Worm (Caenorhabditis elegans): Measurements from ENCODE around the gene ncx-2.

The ncx-2 gene

ce11 chrV:5288676-5289075 is 14.8 kb upstream of the ncx-2 start:
- TF ChIP-seq hmg-4 (GFP tag; optimal IDR thresholded peaks at IDR 0.05): no peak
- TF ChIP-seq B0310.2 (tag; optimal IDR thresholded peaks at IDR 0.05): no peak
- no peak for TF ChIP-seq hnd-1 (tag; optimal IDR thresholded peaks at IDR 0.05)
- no peak for TF ChIP-seq sea-1 (GFP tag; conservative IDR thresholded peaks at IDR 0.05)
- TF ChIP-seq aly-1 (tag; optimal IDR thresholded peaks at IDR 0.05): no peak
- no peak for TF ChIP-seq pes-1 (GFP tag; IDR thresholded peaks at IDR 0.05)
- TF ChIP-seq tbx-37 (GFP tag; conservative IDR thresholded peaks at IDR 0.05): no peak

- no peak for TF ChIP-seq tra-4 (tag; optimal IDR thresholded peaks at IDR 0.05)
- TF ChIP-seq F13C5.2 (tag; optimal IDR thresholded peaks at IDR 0.05): no peak
- no peak for TF ChIP-seq ceh-13 (GFP tag; optimal IDR thresholded peaks at IDR 0.05)
- TF ChIP-seq scrt-1 (GFP tag; IDR thresholded peaks at IDR 0.05): no peak
- no peak for TF ChIP-seq ets-7 (tag; optimal IDR thresholded peaks at IDR 0.05)
- TF ChIP-seq flt-1 (GFP tag; IDR thresholded peaks at IDR 0.05): no peak
Measured at ce11 chrV:5295940-5296339, 7.5 kb upstream of the ncx-2 start.

- TF ChIP-seq F13C5.2 (tag; optimal IDR thresholded peaks at IDR 0.05): no peak
- TF ChIP-seq ceh-36 (tag; optimal IDR thresholded peaks at IDR 0.05): no peak
Measured at ce11 chrV:5297740-5298139, 5.7 kb upstream of the ncx-2 start.

ce11 chrV:5301226-5301625 is 2.3 kb upstream of the ncx-2 start:
- TF ChIP-seq sea-1 (GFP tag; conservative IDR thresholded peaks at IDR 0.05) (no peak), ceh-13 (GFP tag; optimal IDR thresholded peaks at IDR 0.05) (no peak), hnd-1 (tag; optimal IDR thresholded peaks at IDR 0.05) (no peak), ets-7 (tag; optimal IDR thresholded peaks at IDR 0.05) (no peak), hmbx-1 (tag; optimal IDR thresholded peaks at IDR 0.05) (no peak), pes-1 (GFP tag; IDR thresholded peaks at IDR 0.05) (no peak), scrt-1 (GFP tag; IDR thresholded peaks at IDR 0.05) (no peak), tbx-11 (GFP tag; IDR thresholded peaks at IDR 0.05) (no peak), tra-4 (tag; optimal IDR thresholded peaks at IDR 0.05) (no peak), aly-1 (tag; optimal IDR thresholded peaks at IDR 0.05) (no peak), tbx-37 (GFP tag; conservative IDR thresholded peaks at IDR 0.05) (no peak), ama-1 (optimal IDR thresholded peaks at IDR 0.05) (no peak), F13C5.2 (tag; optimal IDR thresholded peaks at IDR 0.05) (no peak), ceh-36 (tag; optimal IDR thresholded peaks at IDR 0.05) (no peak)

ce11 chrV:5304366-5304765 is 877 bp downstream of the ncx-2 start:
- TF ChIP-seq tra-4 (tag; optimal IDR thresholded peaks at IDR 0.05) (no peak), aly-1 (tag; optimal IDR thresholded peaks at IDR 0.05) (no peak), tbx-37 (GFP tag; conservative IDR thresholded peaks at IDR 0.05) (no peak), B0310.2 (tag; optimal IDR thresholded peaks at IDR 0.05) (no peak), hmg-4 (GFP tag; optimal IDR thresholded peaks at IDR 0.05) (no peak), ceh-36 (tag; optimal IDR thresholded peaks at IDR 0.05) (no peak), tbx-11 (GFP tag; IDR thresholded peaks at IDR 0.05) (no peak), ama-1 (optimal IDR thresholded peaks at IDR 0.05) (no peak), scrt-1 (GFP tag; IDR thresholded peaks at IDR 0.05) (no peak), hnd-1 (tag; optimal IDR thresholded peaks at IDR 0.05) (no peak), ceh-13 (GFP tag; optimal IDR thresholded peaks at IDR 0.05) (no peak), pes-1 (GFP tag; IDR thresholded peaks at IDR 0.05) (no peak), flt-1 (GFP tag; IDR thresholded peaks at IDR 0.05) (no peak)

ce11 chrV:5311635-5312034 is 8.1 kb downstream of the ncx-2 start, which contains the start of gene C10G8.4:
TSS of gene C10G8.4 (plus strand) at chrV:5311935.
- TF ChIP-seq ceh-36 (tag; optimal IDR thresholded peaks at IDR 0.05): no peak

- TF ChIP-seq pes-1 (GFP tag; IDR thresholded peaks at IDR 0.05) (no peak), ets-7 (tag; optimal IDR thresholded peaks at IDR 0.05) (no peak), flt-1 (GFP tag; IDR thresholded peaks at IDR 0.05) (no peak), hmg-4 (GFP tag; optimal IDR thresholded peaks at IDR 0.05) (no peak), F13C5.2 (tag; optimal IDR thresholded peaks at IDR 0.05) (no peak), tbx-11 (GFP tag; IDR thresholded peaks at IDR 0.05) (no peak), ama-1 (optimal IDR thresholded peaks at IDR 0.05) (no peak), hnd-1 (tag; optimal IDR thresholded peaks at IDR 0.05) (no peak)
Measured at ce11 chrV:5312453-5312852, 9.0 kb downstream of the ncx-2 start, which contains the start of gene C10G8.3. TSS of gene C10G8.3 (plus strand) at chrV:5312753.

- no peak for TF ChIP-seq ceh-13 (GFP tag; optimal IDR thresholded peaks at IDR 0.05)
- TF ChIP-seq hmbx-1 (tag; optimal IDR thresholded peaks at IDR 0.05): no peak
- TF ChIP-seq F13C5.2 (tag; optimal IDR thresholded peaks at IDR 0.05): no peak
- no peak for TF ChIP-seq flt-1 (GFP tag; IDR thresholded peaks at IDR 0.05)
- no peak for TF ChIP-seq ets-7 (tag; optimal IDR thresholded peaks at IDR 0.05)
- TF ChIP-seq sea-1 (GFP tag; conservative IDR thresholded peaks at IDR 0.05): no peak
- no peak for TF ChIP-seq aly-1 (tag; optimal IDR thresholded peaks at IDR 0.05)
- TF ChIP-seq B0310.2 (tag; optimal IDR thresholded peaks at IDR 0.05): no peak
- TF ChIP-seq scrt-1 (GFP tag; IDR thresholded peaks at IDR 0.05): no peak
- TF ChIP-seq ceh-36 (tag; optimal IDR thresholded peaks at IDR 0.05): no peak
- TF ChIP-seq tbx-37 (GFP tag; conservative IDR thresholded peaks at IDR 0.05): no peak
- TF ChIP-seq tra-4 (tag; optimal IDR thresholded peaks at IDR 0.05): no peak
- TF ChIP-seq hnd-1 (tag; optimal IDR thresholded peaks at IDR 0.05): no peak
- TF ChIP-seq tbx-11 (GFP tag; IDR thresholded peaks at IDR 0.05): no peak
Measured at ce11 chrV:5314104-5314503, 10.6 kb downstream of the ncx-2 start, which contains the start of gene C10G8.2. TSS of gene C10G8.2 (plus strand) at chrV:5314404.

- TF ChIP-seq pes-1 (GFP tag; IDR thresholded peaks at IDR 0.05) (no peak), tra-4 (tag; optimal IDR thresholded peaks at IDR 0.05) (no peak), ama-1 (optimal IDR thresholded peaks at IDR 0.05) (no peak), ceh-36 (tag; optimal IDR thresholded peaks at IDR 0.05) (no peak), aly-1 (tag; optimal IDR thresholded peaks at IDR 0.05) (no peak), hmbx-1 (tag; optimal IDR thresholded peaks at IDR 0.05) (no peak), B0310.2 (tag; optimal IDR thresholded peaks at IDR 0.05) (no peak), scrt-1 (GFP tag; IDR thresholded peaks at IDR 0.05) (no peak), ets-7 (tag; optimal IDR thresholded peaks at IDR 0.05) (no peak), tbx-11 (GFP tag; IDR thresholded peaks at IDR 0.05) (no peak), ceh-13 (GFP tag; optimal IDR thresholded peaks at IDR 0.05) (no peak), tbx-37 (GFP tag; conservative IDR thresholded peaks at IDR 0.05) (no peak), hnd-1 (tag; optimal IDR thresholded peaks at IDR 0.05) (no peak)
Measured at ce11 chrV:5318349-5318748, 14.9 kb downstream of the ncx-2 start.

All from whole organism, early embryonic.